Fruit fly (Drosophila melanogaster) whole organism, pupa: Measurements from ENCODE around the gene CG14187.

Experiments
- CG10348 ChIP-seq: fragments of 200-800 bp; sonication (Bioruptor generic); IDR thresholded peaks from 2 replicates; pipeline ENCODE4 v1.3.6; 2022; ENCODE audit warnings: missing biosample characterization, missing genetic modification characterization
- CG14655 ChIP-seq: fragments of 200-800 bp; sonication (Bioruptor generic); optimal IDR thresholded peaks from 3 replicates; lab custom pipeline; 2017; ENCODE audit warnings: mild to moderate bottlenecking, missing biosample characterization, missing genetic modification reagents, missing genetic modification characterization
- CG15710 ChIP-seq: fragments of 200-800 bp; sonication (Bioruptor generic); optimal IDR thresholded peaks from 2 replicates; lab custom pipeline; 2018; ENCODE audit warnings: missing biosample characterization, mild to moderate bottlenecking, missing genetic modification characterization, moderate library complexity
- EcR ChIP-seq: fragments of 200-800 bp; sonication (Bioruptor generic); optimal IDR thresholded peaks from 3 replicates; lab custom pipeline; 2019; ENCODE audit warnings: missing biosample characterization, missing genetic modification characterization, mild to moderate bottlenecking, moderate library complexity, missing genetic modification reagents
- Pif1A ChIP-seq: fragments of 200-800 bp; sonication (Bioruptor generic); optimal IDR thresholded peaks from 3 replicates; lab custom pipeline; 2016; ENCODE audit warnings: missing biosample characterization, missing genetic modification characterization
- Pif1B ChIP-seq: fragments of 200-800 bp; sonication (Bioruptor generic); optimal IDR thresholded peaks from 3 replicates; lab custom pipeline; 2016; ENCODE audit warnings: missing biosample characterization, missing genetic modification characterization
- Snoo ChIP-seq: fragments of 200-800 bp; sonication (Bioruptor generic); optimal IDR thresholded peaks from 3 replicates; lab custom pipeline; 2017; ENCODE audit warnings: missing biosample characterization, mild to moderate bottlenecking, missing genetic modification characterization, inconsistent platforms
- gl ChIP-seq: fragments of 200-800 bp; sonication (Bioruptor generic); optimal IDR thresholded peaks from 2 replicates; lab custom pipeline; 2018; ENCODE audit warnings: missing biosample characterization, mild to moderate bottlenecking, missing genetic modification characterization

DNA sequence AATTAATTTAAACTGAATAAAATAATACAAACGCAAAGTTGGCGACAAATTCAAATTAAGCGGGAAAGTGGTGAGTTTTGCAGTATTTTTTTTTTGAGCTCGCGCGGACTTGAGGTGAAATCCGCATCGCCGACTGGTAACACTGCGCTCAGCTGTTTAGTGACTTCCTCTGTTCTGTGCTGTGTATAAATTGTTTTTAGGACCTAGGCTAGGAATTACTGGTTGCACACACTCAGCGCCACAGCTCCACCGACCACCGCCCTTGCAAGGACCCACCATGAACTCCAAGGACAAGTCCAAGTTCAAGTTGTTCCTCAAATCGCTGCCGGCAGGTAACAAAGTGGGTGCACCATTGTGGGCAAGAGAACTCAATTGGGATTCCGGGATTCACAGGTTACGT lies 16.4 kb upstream of the CG14187 start, which contains the start of gene gig:
- TF ChIP-seq CG10348 (GFP tag; lab: Robert Waterston, UW) (no peak), Pif1B (GFP tag; lab: Kevin White, UChicago) (no peak), Pif1A (GFP tag; lab: Kevin White, UChicago) (no peak), gl (no peak), CG14655 (GFP tag; lab: Kevin White, UChicago) (no peak), Snoo (tag; lab: Kevin White, UChicago) (no peak), EcR (GFP tag; lab: Kevin White, UChicago) (no peak), CG15710 (no peak)
